Fruit fly (Drosophila melanogaster): ENCODE data around the gene csw.

csw gene

dm6 chrX:2134965-2135758 is 41.1 kb downstream of the csw start (continued):
- peak in 1 of 3 experiments; percentile 87 for TF ChIP-seq lola (GFP tag; optimal IDR thresholded peaks at IDR 0.05)
- TF ChIP-seq Xbp1 (GFP tag; optimal IDR thresholded peaks at IDR 0.05), result peak; percentile 86
- TF ChIP-seq CG31365 (tag; optimal IDR thresholded peaks at IDR 0.05), result peak; percentile 70
- peak; percentile 65 to 92 for TF ChIP-seq Hr51 (GFP tag; optimal IDR thresholded peaks at IDR 0.05)
- TF ChIP-seq org-1 (GFP tag; optimal IDR thresholded peaks at IDR 0.05), result peak; percentile 85
- TF ChIP-seq ind (GFP tag; optimal IDR thresholded peaks at IDR 0.05), result peak; percentile 85
- TF ChIP-seq lilli (GFP tag; optimal IDR thresholded peaks at IDR 0.05), result peak; percentile 86
- peak; percentile 64; the same call in 2 of the 3 replicates for TF ChIP-seq jigr1 (GFP tag; IDR thresholded peaks at IDR 0.05)
- TF ChIP-seq peb (GFP tag; IDR thresholded peaks at IDR 0.05), result peak; percentile 70; the same call in 1 of the 2 replicates
- peak; percentile 84 for TF ChIP-seq CG1602 (GFP tag; optimal IDR thresholded peaks at IDR 0.05)
- TF ChIP-seq B-H2 (GFP tag; optimal IDR thresholded peaks at IDR 0.05), result peak; percentile 86
- peak; percentile 64 for TF ChIP-seq CG4617 (GFP tag; optimal IDR thresholded peaks at IDR 0.05; ENCODE audit: borderline replicate concordance)
- no peak for TF ChIP-seq sna (GFP tag; IDR thresholded peaks at IDR 0.05; ENCODE audit: partially characterized antibody)
- TF ChIP-seq H2.0 (GFP tag; IDR thresholded peaks at IDR 0.05), result peak; percentile 73
- TF ChIP-seq dmrt99B (tag; optimal IDR thresholded peaks at IDR 0.05), result peak; percentile 93
- peak; percentile 50 for TF ChIP-seq CG7928 (GFP tag; optimal IDR thresholded peaks at IDR 0.05)
- peak; percentile 67 for TF ChIP-seq Bdp1 (GFP tag; optimal IDR thresholded peaks at IDR 0.05)
- peak; percentile 75 for TF ChIP-seq fd64A (GFP tag; optimal IDR thresholded peaks at IDR 0.05)
- no peak for TF ChIP-seq hb (GFP tag; IDR thresholded peaks at IDR 0.05; ENCODE audit: partially characterized antibody)
- TF ChIP-seq zen2 (GFP tag; IDR thresholded peaks at IDR 0.05; ENCODE audit: partially characterized antibody), result no peak
- peak; percentile 70 for TF ChIP-seq CG18764 (GFP tag; optimal IDR thresholded peaks at IDR 0.05)
- TF ChIP-seq YL-1 (GFP tag; optimal IDR thresholded peaks at IDR 0.05), result peak; percentile 70
- peak; percentile 67 for TF ChIP-seq Vsx1 (GFP tag; optimal IDR thresholded peaks at IDR 0.05)
- TF ChIP-seq sens (GFP tag), result peak; percentile 98
- peak; percentile 69; the same call in 2 of the 3 replicates for TF ChIP-seq sr (GFP tag; IDR thresholded peaks at IDR 0.05)
- peak; percentile 71 for TF ChIP-seq CG11085 (GFP tag; IDR thresholded peaks at IDR 0.05)
- TF ChIP-seq MBD-R2 (GFP tag; IDR thresholded peaks at IDR 0.05), result no peak
- peak; percentile 89 for TF ChIP-seq Blimp-1 (GFP tag; optimal IDR thresholded peaks at IDR 0.05)
- TF ChIP-seq NC2β (GFP tag; optimal IDR thresholded peaks at IDR 0.05), result peak; percentile 64
- TF ChIP-seq D (optimal IDR thresholded peaks at IDR 0.05), result no peak
- TF ChIP-seq D (GFP tag; optimal IDR thresholded peaks at IDR 0.05), result peak; percentile 89
- no peak for TF ChIP-seq CkIIα-i1 (GFP tag; IDR thresholded peaks at IDR 0.05)
- TF ChIP-seq CG6254 (GFP tag; optimal IDR thresholded peaks at IDR 0.05), result peak; percentile 78
- peak; percentile 91 for TF ChIP-seq CG34376 (GFP tag; optimal IDR thresholded peaks at IDR 0.05)
- TF ChIP-seq CG13894 (tag; optimal IDR thresholded peaks at IDR 0.05), result peak; percentile 90
- TF ChIP-seq gce (GFP tag; IDR thresholded peaks at IDR 0.05), result peak; percentile 76
- TF ChIP-seq CG31388 (GFP tag; optimal IDR thresholded peaks at IDR 0.05), result peak; percentile 36
- peak; percentile 79 for TF ChIP-seq al (GFP tag; IDR thresholded peaks at IDR 0.05)
- peak; percentile 59 for TF ChIP-seq Myb (GFP tag; optimal IDR thresholded peaks at IDR 0.05)
- no peak for TF ChIP-seq pan (optimal IDR thresholded peaks at IDR 0.05)
- peak in 1 of 2 experiments; percentile 90 for TF ChIP-seq pan (GFP tag; optimal IDR thresholded peaks at IDR 0.05 in 1 of 2, IDR thresholded peaks at IDR 0.05 in 1 of 2)
- TF ChIP-seq nau (GFP tag; optimal IDR thresholded peaks at IDR 0.05), result peak; percentile 88
- TF ChIP-seq pros (GFP tag; optimal IDR thresholded peaks at IDR 0.05), result peak; percentile 94
- TF ChIP-seq CG10366 (GFP tag; IDR thresholded peaks at IDR 0.05), result peak; percentile 79
- TF ChIP-seq fd3F (GFP tag; optimal IDR thresholded peaks at IDR 0.05), result peak; percentile 86
- TF ChIP-seq Scr (GFP tag; IDR thresholded peaks at IDR 0.05; ENCODE audit: partially characterized antibody), result 0 out of 2 replicates have a peak, but pooled peaks have one; percentile 16
- peak; percentile 69 for TF ChIP-seq CG11456 (GFP tag; IDR thresholded peaks at IDR 0.05)
- peak; percentile 75 for TF ChIP-seq corto (GFP tag; optimal IDR thresholded peaks at IDR 0.05)

All from whole organism, embryonic.